Worm (Caenorhabditis elegans) whole organism, L1 larva: ENCODE measurements around the gene plc-1.
A peak's percentile ranks its signal among the peaks of the same experiment; 100 is the strongest.

Experiments used
- alr-1 ChIP-seq: fragments of 200-800 bp; sonication (Bioruptor generic); optimal IDR thresholded peaks from 2 replicates; lab custom pipeline; 2018; ENCODE audit warnings: borderline replicate concordance, mild to moderate bottlenecking, missing genetic modification characterization, missing compliant biosample characterization
- blmp-1 ChIP-seq: fragments of 150-350 bp; optimal IDR thresholded peaks from 2 replicates; lab custom pipeline; 2014; ENCODE audit warnings: missing biosample characterization, missing genetic modification characterization
- ceh-63 ChIP-seq: fragments of 200-800 bp; sonication (Bioruptor generic); optimal IDR thresholded peaks from 2 replicates; lab custom pipeline; 2018; ENCODE audit warnings: mild to moderate bottlenecking, missing genetic modification characterization, missing compliant biosample characterization
- ceh-82 ChIP-seq, 3 experiments: fragments of 150-350 bp in 1 of 3; sonication (generic microtip) in 2 of 3; optimal IDR thresholded peaks; 2 replicates each; lab custom pipeline; 2014 to 2017; ENCODE audit warnings: missing biosample characterization in 3 of 3, missing genetic modification characterization in 3 of 3
- ceh-88 ChIP-seq: fragments of 200-800 bp; sonication (Bioruptor generic); IDR thresholded peaks from 2 replicates; pipeline ENCODE4 v1.3.6; 2022; ENCODE audit warnings: missing genetic modification characterization, missing compliant biosample characterization
- efl-3 ChIP-seq: fragments of 200-800 bp; sonication (Bioruptor generic); optimal IDR thresholded peaks from 2 replicates; lab custom pipeline; 2018; ENCODE audit warnings: mild to moderate bottlenecking, missing genetic modification characterization, missing compliant biosample characterization
- elt-3 ChIP-seq, 6 experiments: fragments of 150-350 bp in 1 of 6; sonication (generic microtip); optimal IDR thresholded peaks; 2 replicates each; lab custom pipeline; 2017 to 2018; ENCODE audit warnings: missing biosample characterization in 6 of 6, missing genetic modification characterization in 6 of 6, inconsistent platforms in 1 of 6
- ets-5 ChIP-seq: fragments of 200-800 bp; sonication (Bioruptor generic); IDR thresholded peaks from 2 replicates; pipeline ENCODE4 v1.3.6; 2022; ENCODE audit warnings: missing genetic modification characterization, missing compliant biosample characterization
- fos-1 ChIP-seq: fragments of 150-350 bp; optimal IDR thresholded peaks from 2 replicates; lab custom pipeline; 2014; ENCODE audit warnings: missing biosample characterization, missing genetic modification characterization
- grh-1 ChIP-seq: fragments of 200-800 bp; sonication (Bioruptor generic); IDR thresholded peaks from 2 replicates; pipeline ENCODE4 v1.3.6; 2022; ENCODE audit warnings: missing genetic modification reagents, missing genetic modification characterization, missing compliant biosample characterization
- hlh-17 ChIP-seq: fragments of 200-800 bp; sonication (Bioruptor generic); optimal IDR thresholded peaks from 2 replicates; lab custom pipeline; 2018; ENCODE audit warnings: missing genetic modification characterization, mild to moderate bottlenecking, missing compliant biosample characterization, moderate library complexity, borderline replicate concordance
- hlh-4 ChIP-seq: sonication (generic microtip); optimal IDR thresholded peaks from 2 replicates; lab custom pipeline; 2016; ENCODE audit warnings: mild to moderate bottlenecking, missing genetic modification characterization, missing compliant biosample characterization
- hpl-2 ChIP-seq: fragments of 150-350 bp; optimal IDR thresholded peaks from 2 replicates; lab custom pipeline; 2014; ENCODE audit warnings: missing biosample characterization, missing genetic modification reagents, missing genetic modification characterization
- irx-1 ChIP-seq: sonication (generic microtip); optimal IDR thresholded peaks from 2 replicates; lab custom pipeline; 2016; ENCODE audit warnings: missing genetic modification characterization, missing compliant biosample characterization
- isw-1 ChIP-seq: fragments of 200-800 bp; sonication (Bioruptor generic); IDR thresholded peaks from 2 replicates; pipeline ENCODE4 v1.3.6; 2022; ENCODE audit warnings: missing genetic modification characterization, missing compliant biosample characterization
- jun-1 ChIP-seq: fragments of 150-350 bp; optimal IDR thresholded peaks from 2 replicates; lab custom pipeline; 2014; ENCODE audit warnings: missing biosample characterization, missing genetic modification reagents, missing genetic modification characterization
- lin-13 ChIP-seq: fragments of 150-350 bp; optimal IDR thresholded peaks from 2 replicates; lab custom pipeline; 2014; ENCODE audit warnings: missing biosample characterization, missing genetic modification reagents, missing genetic modification characterization
- lir-3 ChIP-seq: sonication (generic microtip); optimal IDR thresholded peaks from 2 replicates; lab custom pipeline; 2016; ENCODE audit warnings: mild to moderate bottlenecking, missing genetic modification characterization, moderate library complexity, missing compliant biosample characterization; ENCODE audit not compliant: poor library complexity
- mab-9 ChIP-seq: fragments of 200-800 bp; sonication (Bioruptor generic); IDR thresholded peaks from 2 replicates; pipeline ENCODE4 v1.3.6; 2022; ENCODE audit warnings: missing genetic modification reagents, missing genetic modification characterization, missing compliant biosample characterization
- nhr-11 ChIP-seq: fragments of 150-350 bp; optimal IDR thresholded peaks from 2 replicates; lab custom pipeline; 2014; ENCODE audit warnings: missing biosample characterization, missing genetic modification characterization
- nhr-237 ChIP-seq: fragments of 150-350 bp; optimal IDR thresholded peaks from 2 replicates; lab custom pipeline; 2014; ENCODE audit warnings: missing biosample characterization, missing genetic modification characterization
- nhr-47 ChIP-seq: sonication (generic microtip); optimal IDR thresholded peaks from 2 replicates; lab custom pipeline; 2016; ENCODE audit warnings: mild to moderate bottlenecking, missing genetic modification characterization, moderate library complexity, missing compliant biosample characterization
- nhr-71 ChIP-seq: sonication (generic microtip); optimal IDR thresholded peaks from 2 replicates; lab custom pipeline; 2016; ENCODE audit warnings: mild to moderate bottlenecking, missing genetic modification characterization, moderate library complexity, missing compliant biosample characterization
- nhr-76 ChIP-seq: sonication (generic microtip); optimal IDR thresholded peaks from 2 replicates; lab custom pipeline; 2017; ENCODE audit warnings: missing biosample characterization, missing genetic modification characterization
- nhr-85 ChIP-seq: sonication (generic microtip); peaks from one replicate; lab custom pipeline; 2016; ENCODE audit warnings: missing genetic modification characterization, inconsistent platforms, missing compliant biosample characterization
- nhr-90 ChIP-seq: sonication (generic microtip); optimal IDR thresholded peaks from 2 replicates; lab custom pipeline; 2016; ENCODE audit warnings: mild to moderate bottlenecking, missing genetic modification characterization, missing compliant biosample characterization; ENCODE audit not compliant: poor library complexity
- pag-3 ChIP-seq: sonication (generic microtip); optimal IDR thresholded peaks from 2 replicates; lab custom pipeline; 2017; ENCODE audit warnings: missing genetic modification characterization, mild to moderate bottlenecking, missing compliant biosample characterization, antibody characterized with exemption, borderline replicate concordance; ENCODE audit not compliant: insufficient read depth
- pax-3 ChIP-seq: fragments of 200-800 bp; sonication (Bioruptor generic); optimal IDR thresholded peaks from 2 replicates; lab custom pipeline; 2018; ENCODE audit warnings: mild to moderate bottlenecking, missing genetic modification characterization, moderate library complexity, missing compliant biosample characterization
- rnt-1 ChIP-seq: sonication (generic microtip); optimal IDR thresholded peaks from 2 replicates; lab custom pipeline; 2016; ENCODE audit warnings: mild to moderate bottlenecking, missing genetic modification characterization, moderate library complexity, missing compliant biosample characterization
- snpc-4 ChIP-seq: fragments of 150-350 bp; optimal IDR thresholded peaks from 2 replicates; lab custom pipeline; 2014; ENCODE audit warnings: missing biosample characterization, missing genetic modification characterization
- sptf-1 ChIP-seq: fragments of 150-350 bp; optimal IDR thresholded peaks from 2 replicates; lab custom pipeline; 2014; ENCODE audit warnings: missing biosample characterization, missing genetic modification characterization
- unc-130 ChIP-seq: fragments of 150-350 bp; optimal IDR thresholded peaks from 2 replicates; lab custom pipeline; 2017; ENCODE audit warnings: missing biosample characterization, missing genetic modification characterization, inconsistent platforms
- unc-30 ChIP-seq: sonication (generic microtip); optimal IDR thresholded peaks from 2 replicates; lab custom pipeline; 2017; ENCODE audit warnings: missing biosample characterization, missing genetic modification characterization
- unc-86 ChIP-seq: sonication (generic microtip); optimal IDR thresholded peaks from 2 replicates; lab custom pipeline; 2016; ENCODE audit warnings: missing genetic modification characterization, missing compliant biosample characterization
- unc-98 ChIP-seq: fragments of 200-800 bp; sonication (Bioruptor generic); IDR thresholded peaks from 2 replicates; pipeline ENCODE4 v1.3.6; 2022; ENCODE audit warnings: missing genetic modification characterization, missing compliant biosample characterization
- xbp-1 ChIP-seq: sonication (generic microtip); optimal IDR thresholded peaks from 2 replicates; lab custom pipeline; 2016; ENCODE audit warnings: missing genetic modification characterization, missing compliant biosample characterization
- zip-4 ChIP-seq: fragments of 200-800 bp; sonication (Bioruptor generic); optimal IDR thresholded peaks from 2 replicates; lab custom pipeline; 2018; ENCODE audit warnings: mild to moderate bottlenecking, missing genetic modification characterization, moderate library complexity, missing compliant biosample characterization

Gene plc-1

ce11 chrX:10838550-10838949 lies at the start of gene plc-1:
Gene plc-1 (minus strand): TSS chrX:10838650.
- no peak for TF ChIP-seq nhr-237 (tag; lab: Kevin White, UChicago)
- no peak for TF ChIP-seq ceh-82 (tag; optimal IDR thresholded peaks at IDR 0.05; lab: Kevin White, UChicago)
- no peak for TF ChIP-seq elt-3 (tag; optimal IDR thresholded peaks at IDR 0.05; lab: Kevin White, UChicago)
- peak; percentile 42 for TF ChIP-seq unc-86
- no peak for TF ChIP-seq ets-5 (GFP tag; lab: Robert Waterston, UW)
- no peak for TF ChIP-seq alr-1
- TF ChIP-seq nhr-90 (tag; lab: Kevin White, UChicago), result no peak
- TF ChIP-seq, all 84 proteins: peak for 1

ce11 chrX:10888201-10888600 lies 49.8 kb upstream of the plc-1 start, which contains the start of gene F47B10.6:
Gene F47B10.6 (plus strand): TSS chrX:10888501.
- no peak for TF ChIP-seq nhr-71 (tag; lab: Kevin White, UChicago)
- no peak for TF ChIP-seq blmp-1
- TF ChIP-seq hlh-4 (tag; lab: Kevin White, UChicago), result no peak
- TF ChIP-seq nhr-11 (tag; lab: Kevin White, UChicago), result no peak
- no peak for TF ChIP-seq jun-1
- no peak for TF ChIP-seq irx-1

- no peak for TF ChIP-seq nhr-237 (tag; lab: Kevin White, UChicago)
- TF ChIP-seq elt-3 (tag; optimal IDR thresholded peaks at IDR 0.05; lab: Kevin White, UChicago), result no peak
- no peak for TF ChIP-seq lin-13 (GFP tag; lab: Kevin White, UChicago)
- no peak for TF ChIP-seq alr-1
- TF ChIP-seq ceh-63 (GFP tag; lab: Kevin White, UChicago), result no peak
- TF ChIP-seq pax-3 (tag; lab: Kevin White, UChicago), result no peak
Observed at ce11 chrX:10885872-10886271, 47.4 kb upstream of the plc-1 start, which contains the start of gene T21E8.5. Gene T21E8.5 (plus strand): TSS chrX:10886172.

DNA sequence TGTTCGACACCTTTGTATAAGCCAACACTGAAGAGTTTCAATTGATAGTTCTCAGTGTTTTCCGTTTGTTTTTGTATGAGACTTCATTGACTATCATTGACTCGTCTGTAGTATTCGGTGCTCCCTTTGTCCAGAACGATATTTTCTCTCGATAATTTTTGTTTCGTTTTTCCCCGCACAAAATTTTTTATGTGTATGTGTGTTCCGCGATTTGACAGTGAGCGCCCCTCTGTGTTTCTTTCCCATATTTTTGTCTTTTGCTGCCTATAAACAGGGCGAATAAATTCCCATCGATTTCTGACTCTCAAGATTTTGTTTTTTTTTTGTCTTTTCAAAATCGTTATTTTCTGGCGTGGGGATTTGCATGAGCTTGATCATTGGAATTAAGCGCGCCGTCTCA lies 44.8 kb upstream of the plc-1 start, which contains the start of gene T21E8.7:
TSS of gene T21E8.7 (plus strand) at position 301 of the 400 bp plus-strand sequence.
- no peak for TF ChIP-seq hpl-2
- TF ChIP-seq hlh-17, result no peak
- TF ChIP-seq nhr-11 (tag; lab: Kevin White, UChicago), result no peak
- no peak for TF ChIP-seq fos-1 (tag; lab: Kevin White, UChicago)
- no peak for TF ChIP-seq zip-4 (GFP tag; lab: Kevin White, UChicago)
- no peak for TF ChIP-seq ceh-88
- no peak for TF ChIP-seq pag-3 (tag; lab: Kevin White, UChicago)
- no peak for TF ChIP-seq efl-3 (GFP tag; lab: Kevin White, UChicago)
- TF ChIP-seq nhr-76 (tag; lab: Kevin White, UChicago), result no peak
- no peak for TF ChIP-seq sptf-1 (tag; lab: Kevin White, UChicago)
- TF ChIP-seq xbp-1, result no peak
- TF ChIP-seq grh-1 (GFP tag; lab: Robert Waterston, UW), result no peak
- no peak for TF ChIP-seq rnt-1 (tag; lab: Kevin White, UChicago)
- no peak for TF ChIP-seq unc-30 (tag; lab: Kevin White, UChicago)

DNA sequence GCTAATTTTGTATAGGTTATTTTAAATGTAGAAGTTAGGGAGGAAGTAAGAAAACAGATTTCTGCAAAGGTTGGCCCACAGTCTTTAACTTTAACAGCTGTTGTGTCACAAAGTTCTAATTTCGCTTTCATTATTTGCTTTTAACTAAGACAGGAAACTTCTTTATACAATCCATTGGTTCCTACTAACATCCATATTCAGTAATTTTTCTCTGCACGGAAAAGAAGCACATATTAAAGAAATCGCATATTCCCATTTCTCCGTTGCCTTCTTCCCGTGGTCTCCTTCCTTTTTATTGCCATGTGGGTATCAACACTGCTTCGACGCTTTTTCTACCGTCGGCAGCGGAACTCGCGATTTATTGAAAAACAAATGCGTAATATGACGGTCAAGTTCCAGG lies 43.5 kb upstream of the plc-1 start, which contains the start of gene T21E8.6:
TSS of gene T21E8.6 (plus strand) at position 301 of the 400 bp plus-strand sequence.
- TF ChIP-seq mab-9 (GFP tag; lab: Robert Waterston, UW) (no peak), rnt-1 (tag; lab: Kevin White, UChicago) (no peak), snpc-4 (tag; lab: Kevin White, UChicago) (no peak), fos-1 (tag; lab: Kevin White, UChicago) (no peak), unc-130 (no peak), unc-98 (no peak), sptf-1 (tag; lab: Kevin White, UChicago) (no peak), lir-3 (tag; lab: Kevin White, UChicago) (no peak), nhr-85 (no peak), nhr-47 (tag; lab: Kevin White, UChicago) (no peak), nhr-76 (tag; lab: Kevin White, UChicago) (no peak), isw-1 (GFP tag; lab: Robert Waterston, UW) (no peak)
